Worm (Caenorhabditis elegans) whole organism, late embryonic: ENCODE data around the gene str-112.

Experiments used
- C08G9.2 ChIP-seq: sonication (generic microtip); optimal IDR thresholded peaks from 2 replicates; lab custom pipeline; 2016; ENCODE audit warnings: mild to moderate bottlenecking, missing genetic modification characterization, moderate library complexity, missing compliant biosample characterization
- C38D4.7 ChIP-seq: fragments of 200-800 bp; sonication (Bioruptor generic); optimal IDR thresholded peaks from 2 replicates; lab custom pipeline; 2018; ENCODE audit warnings: mild to moderate bottlenecking, missing genetic modification characterization, moderate library complexity, missing compliant biosample characterization
- K02D7.2 ChIP-seq: sonication (generic microtip); optimal IDR thresholded peaks from 2 replicates; lab custom pipeline; 2017; ENCODE audit warnings: mild to moderate bottlenecking, missing genetic modification characterization, missing compliant biosample characterization
- K09A11.1 ChIP-seq: sonication (generic microtip); optimal IDR thresholded peaks from 2 replicates; lab custom pipeline; 2017; ENCODE audit warnings: antibody characterized with exemption, mild to moderate bottlenecking, missing genetic modification characterization, missing compliant biosample characterization; ENCODE audit not compliant: insufficient read depth
- T23F11.4 ChIP-seq: fragments of 200-800 bp; sonication (Bioruptor generic); optimal IDR thresholded peaks from 2 replicates; lab custom pipeline; 2018; ENCODE audit warnings: mild to moderate bottlenecking, missing genetic modification characterization, missing compliant biosample characterization
- Y22D7AL.16 ChIP-seq: sonication (generic microtip); optimal IDR thresholded peaks from 2 replicates; lab custom pipeline; 2016; ENCODE audit warnings: missing genetic modification characterization, missing compliant biosample characterization
- ama-1 ChIP-seq: fragments of 150-350 bp; optimal IDR thresholded peaks from 2 replicates; lab custom pipeline; 2014
- ceh-18 ChIP-seq: sonication (generic microtip); optimal IDR thresholded peaks from 2 replicates; lab custom pipeline; 2016; ENCODE audit warnings: missing genetic modification characterization, missing compliant biosample characterization
- ceh-19 ChIP-seq: fragments of 200-800 bp; sonication (Bioruptor generic); optimal IDR thresholded peaks from 2 replicates; lab custom pipeline; 2018; ENCODE audit warnings: mild to moderate bottlenecking, missing genetic modification characterization, missing compliant biosample characterization
- ceh-22 ChIP-seq: sonication (generic microtip); optimal IDR thresholded peaks from 2 replicates; lab custom pipeline; 2017; ENCODE audit warnings: missing biosample characterization, missing genetic modification characterization
- ceh-31 ChIP-seq: sonication (generic microtip); optimal IDR thresholded peaks from 2 replicates; lab custom pipeline; 2016; ENCODE audit warnings: missing genetic modification characterization, missing compliant biosample characterization
- ceh-45 ChIP-seq: fragments of 200-800 bp; sonication (Bioruptor generic); IDR thresholded peaks from 2 replicates; pipeline ENCODE4 v1.3.6; 2022; ENCODE audit warnings: missing genetic modification reagents, missing genetic modification characterization, missing compliant biosample characterization
- ceh-48 ChIP-seq: sonication (generic microtip); optimal IDR thresholded peaks from 2 replicates; lab custom pipeline; 2016; ENCODE audit warnings: missing genetic modification characterization, inconsistent platforms, missing compliant biosample characterization
- ceh-6 ChIP-seq: fragments of 200-800 bp; sonication (Bioruptor generic); optimal IDR thresholded peaks from 2 replicates; lab custom pipeline; 2018; ENCODE audit warnings: mild to moderate bottlenecking, missing genetic modification characterization, missing compliant biosample characterization
- ceh-9 ChIP-seq: sonication (generic microtip); optimal IDR thresholded peaks from 2 replicates; lab custom pipeline; 2016; ENCODE audit warnings: mild to moderate bottlenecking, missing genetic modification characterization, inconsistent platforms, missing compliant biosample characterization
- che-1 ChIP-seq: sonication (generic microtip); optimal IDR thresholded peaks from 2 replicates; lab custom pipeline; 2016; ENCODE audit warnings: mild to moderate bottlenecking, missing genetic modification characterization, missing compliant biosample characterization
- dve-1 ChIP-seq: sonication (generic microtip); optimal IDR thresholded peaks from 2 replicates; lab custom pipeline; 2017; ENCODE audit warnings: antibody characterized with exemption, mild to moderate bottlenecking, missing genetic modification characterization, missing compliant biosample characterization
- elt-2 ChIP-seq: sonication (generic microtip); optimal IDR thresholded peaks from 2 replicates; lab custom pipeline; 2016; ENCODE audit warnings: missing genetic modification reagents, missing genetic modification characterization, missing compliant biosample characterization
- elt-4 ChIP-seq: sonication (generic microtip); optimal IDR thresholded peaks from 2 replicates; lab custom pipeline; 2016; ENCODE audit warnings: missing genetic modification characterization, missing compliant biosample characterization
- fax-1 ChIP-seq: sonication (generic microtip); optimal IDR thresholded peaks from 2 replicates; lab custom pipeline; 2016; ENCODE audit warnings: missing genotype, missing genetic modification characterization, missing compliant biosample characterization
- fkh-10 ChIP-seq: fragments of 150-350 bp; optimal IDR thresholded peaks from 2 replicates; lab custom pipeline; 2014; ENCODE audit warnings: missing biosample characterization, missing genetic modification reagents, missing genetic modification characterization
- gmeb-2 ChIP-seq: sonication (generic microtip); optimal IDR thresholded peaks from 2 replicates; lab custom pipeline; 2016; ENCODE audit warnings: missing genetic modification characterization, inconsistent platforms, missing compliant biosample characterization
- hlh-15 ChIP-seq: sonication (generic microtip); optimal IDR thresholded peaks from 2 replicates; lab custom pipeline; 2016; ENCODE audit warnings: missing genetic modification characterization, missing compliant biosample characterization
- hlh-30 ChIP-seq: sonication (generic microtip); optimal IDR thresholded peaks from 2 replicates; lab custom pipeline; 2017; ENCODE audit warnings: antibody characterized with exemption, missing genetic modification characterization, missing compliant biosample characterization; ENCODE audit not compliant: insufficient read depth
- lim-6 ChIP-seq: sonication (generic microtip); optimal IDR thresholded peaks from 2 replicates; lab custom pipeline; 2016; ENCODE audit warnings: missing genetic modification characterization, missing compliant biosample characterization
- lin-11 ChIP-seq: fragments of 200-800 bp; sonication (Bioruptor generic); optimal IDR thresholded peaks from 2 replicates; lab custom pipeline; 2018; ENCODE audit warnings: mild to moderate bottlenecking, missing genetic modification characterization, missing compliant biosample characterization
- madf-2 ChIP-seq: sonication (generic microtip); optimal IDR thresholded peaks from 2 replicates; lab custom pipeline; 2017; ENCODE audit warnings: missing genetic modification characterization, missing compliant biosample characterization
- nfya-1 ChIP-seq: sonication (generic microtip); optimal IDR thresholded peaks from 2 replicates; lab custom pipeline; 2017; ENCODE audit warnings: missing genetic modification characterization, mild to moderate bottlenecking, missing compliant biosample characterization, antibody characterized with exemption, moderate library complexity
- nhr-232 ChIP-seq: sonication (generic microtip); optimal IDR thresholded peaks from 2 replicates; lab custom pipeline; 2016; ENCODE audit warnings: missing genetic modification characterization, missing compliant biosample characterization
- odd-2 ChIP-seq: sonication (generic microtip); optimal IDR thresholded peaks from 2 replicates; lab custom pipeline; 2017; ENCODE audit warnings: antibody characterized with exemption, mild to moderate bottlenecking, missing genetic modification characterization, missing compliant biosample characterization
- pag-3 ChIP-seq: sonication (generic microtip); optimal IDR thresholded peaks from 2 replicates; lab custom pipeline; 2016; ENCODE audit warnings: missing compliant biosample characterization, missing genetic modification characterization, borderline replicate concordance
- pat-9 ChIP-seq: fragments of 200-800 bp; sonication (Bioruptor generic); optimal IDR thresholded peaks from 2 replicates; lab custom pipeline; 2018; ENCODE audit warnings: mild to moderate bottlenecking, missing genetic modification characterization, moderate library complexity, missing compliant biosample characterization
- ref-2 ChIP-seq: sonication (generic microtip); optimal IDR thresholded peaks from 2 replicates; lab custom pipeline; 2016; ENCODE audit warnings: missing genetic modification characterization, missing compliant biosample characterization
- sdc-2 ChIP-seq: sonication (generic microtip); optimal IDR thresholded peaks from 2 replicates; lab custom pipeline; 2016; ENCODE audit warnings: missing genotype, missing genetic modification characterization, missing compliant biosample characterization
- sox-4 ChIP-seq: sonication (generic microtip); optimal IDR thresholded peaks from 2 replicates; lab custom pipeline; 2017; ENCODE audit warnings: mild to moderate bottlenecking, missing genetic modification characterization, inconsistent platforms, missing compliant biosample characterization
- syd-9 ChIP-seq: sonication (generic microtip); optimal IDR thresholded peaks from 2 replicates; lab custom pipeline; 2016; ENCODE audit warnings: mild to moderate bottlenecking, missing genetic modification characterization, moderate library complexity, missing compliant biosample characterization
- tbx-2 ChIP-seq: sonication (generic microtip); optimal IDR thresholded peaks from 2 replicates; lab custom pipeline; 2016; ENCODE audit warnings: missing genetic modification characterization, missing compliant biosample characterization
- tbx-7 ChIP-seq: sonication (generic microtip); optimal IDR thresholded peaks from 2 replicates; lab custom pipeline; 2016; ENCODE audit warnings: missing genotype, missing genetic modification characterization, missing compliant biosample characterization
- ttx-3 ChIP-seq: sonication (generic microtip); optimal IDR thresholded peaks from 2 replicates; lab custom pipeline; 2016; ENCODE audit warnings: missing genetic modification reagents, missing genetic modification characterization, missing compliant biosample characterization
- unc-42 ChIP-seq: sonication (generic microtip); optimal IDR thresholded peaks from 2 replicates; lab custom pipeline; 2016; ENCODE audit warnings: missing genotype, missing genetic modification characterization, missing compliant biosample characterization
- unc-55 ChIP-seq: sonication (generic microtip); optimal IDR thresholded peaks from 2 replicates; lab custom pipeline; 2017; ENCODE audit warnings: missing biosample characterization, missing genetic modification reagents, missing genetic modification characterization
- ztf-16 ChIP-seq: sonication (generic microtip); optimal IDR thresholded peaks from 2 replicates; lab custom pipeline; 2017; ENCODE audit warnings: missing genetic modification characterization, missing compliant biosample characterization

str-112 gene

DNA sequence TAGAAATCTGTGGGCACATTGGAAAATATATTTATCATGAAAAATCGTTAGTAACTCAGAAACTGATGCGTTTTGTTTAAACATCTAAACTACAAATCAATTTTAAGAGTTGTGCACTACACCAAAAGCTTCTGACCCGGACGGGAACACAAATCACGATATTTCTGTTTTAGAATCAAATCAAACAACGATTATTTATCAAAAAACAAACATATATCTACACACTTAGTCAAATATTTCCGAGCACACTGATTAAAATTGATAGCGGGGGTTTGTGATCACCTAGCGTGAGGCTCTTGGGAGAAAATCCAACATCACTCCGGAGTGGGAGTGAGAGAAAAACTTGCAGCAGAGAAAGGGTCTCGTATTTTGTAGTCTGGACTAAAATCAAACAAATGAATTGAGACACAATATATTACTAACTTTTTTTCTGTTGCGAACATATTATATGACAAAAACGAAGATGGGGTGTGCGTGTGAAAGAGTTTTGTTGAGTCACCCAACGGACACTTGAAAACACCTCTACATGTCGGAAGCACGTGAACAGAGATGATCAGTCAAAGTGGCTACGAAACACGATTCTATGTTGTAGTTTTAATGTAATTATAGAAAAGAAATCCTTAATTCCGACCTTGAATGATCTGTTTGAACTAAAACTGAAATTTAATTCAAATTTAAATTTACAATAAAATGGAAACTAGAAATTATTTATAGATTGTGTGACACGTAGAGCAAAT lies 42.8 kb downstream of the str-112 start:
- TF ChIP-seq dve-1 (tag; lab: Kevin White, UChicago) (no peak), ceh-19 (GFP tag; lab: Kevin White, UChicago) (no peak), ceh-6 (GFP tag; lab: Kevin White, UChicago) (no peak), ref-2 (tag; lab: Kevin White, UChicago) (no peak), C08G9.2 (no peak), ceh-45 (GFP tag; lab: Robert Waterston, UW) (no peak), pag-3 (tag; lab: Kevin White, UChicago) (no peak), tbx-2 (tag; lab: Kevin White, UChicago) (no peak), pat-9 (tag; lab: Kevin White, UChicago) (no peak), C38D4.7 (GFP tag; lab: Kevin White, UChicago) (no peak), unc-42 (tag; lab: Kevin White, UChicago) (no peak), gmeb-2 (no peak), sdc-2 (no peak), ztf-16 (tag; lab: Kevin White, UChicago) (no peak), madf-2 (tag; lab: Kevin White, UChicago) (no peak), lin-11 (tag; lab: Kevin White, UChicago) (no peak), ceh-18 (tag; lab: Kevin White, UChicago) (no peak)

DNA sequence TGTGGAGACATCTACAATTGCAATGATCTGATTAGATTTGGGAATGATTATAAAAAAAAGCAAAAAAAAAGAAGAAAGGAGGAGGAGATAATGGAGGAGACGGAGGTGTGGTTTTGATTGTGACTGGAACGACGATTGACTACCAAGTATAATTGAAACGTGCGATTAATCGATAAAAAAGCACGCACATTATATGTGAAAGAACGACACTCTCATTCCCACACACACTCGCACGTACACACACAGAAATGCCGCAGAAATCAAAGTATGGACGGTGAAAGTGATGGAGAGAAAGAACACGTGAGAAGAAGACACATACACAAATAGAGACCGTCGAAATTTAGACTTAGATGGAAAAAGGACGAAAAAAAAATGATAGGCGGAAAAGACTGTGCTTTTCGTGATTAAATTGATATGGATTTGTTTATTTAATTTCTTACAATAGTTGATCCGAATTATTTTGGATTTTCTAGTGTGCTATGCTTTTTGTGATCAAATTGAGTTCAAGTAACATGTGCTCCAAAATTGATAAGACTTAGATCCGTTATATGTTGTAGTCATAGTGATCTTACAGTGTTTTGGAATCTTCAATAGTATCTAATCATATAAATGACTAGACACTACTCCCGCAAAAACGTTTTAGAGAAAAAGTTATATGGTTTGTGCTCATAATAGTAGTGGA lies 44.4 kb downstream of the str-112 start, which contains the start of gene nhr-135:
nhr-135 (minus strand) TSS at position 51 of the 682 bp plus-strand sequence.
- TF ChIP-seq tbx-7 (no peak), elt-2 (peak; percentile 8), ceh-19 (GFP tag; lab: Kevin White, UChicago) (no peak)

DNA sequence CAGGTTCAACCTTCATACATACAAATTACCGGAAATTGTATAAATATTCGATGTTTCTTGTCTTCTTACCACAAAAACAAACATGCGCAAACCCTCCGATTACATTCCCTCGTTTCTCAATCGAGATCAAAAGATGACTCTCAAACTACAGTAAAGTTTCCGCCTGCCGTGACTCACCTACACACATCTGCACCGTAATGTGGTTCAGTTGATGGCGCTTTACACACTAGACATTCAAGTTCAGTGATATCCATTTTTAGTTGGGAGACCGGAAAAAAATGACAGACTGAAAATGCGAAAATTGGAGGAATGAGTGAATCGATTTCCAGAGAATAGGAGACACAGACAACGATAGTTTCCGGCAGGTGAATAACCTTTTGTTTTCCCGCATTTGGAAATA lies 46.9 kb downstream of the str-112 start, which contains the start of gene nhr-286:
nhr-286 (minus strand) TSS at position 324 of the 400 bp plus-strand sequence.
- TF ChIP-seq ref-2 (tag; lab: Kevin White, UChicago) (no peak), ceh-48 (tag; lab: Kevin White, UChicago) (no peak), ttx-3 (tag; lab: Kevin White, UChicago) (no peak), tbx-7 (no peak), Y22D7AL.16 (tag; lab: Kevin White, UChicago) (no peak), hlh-30 (tag; lab: Kevin White, UChicago) (no peak), ceh-19 (GFP tag; lab: Kevin White, UChicago) (no peak), nfya-1 (tag; lab: Kevin White, UChicago) (no peak), K09A11.1 (tag; lab: Kevin White, UChicago) (no peak), unc-55 (GFP tag; lab: Kevin White, UChicago) (no peak), odd-2 (tag; lab: Kevin White, UChicago) (no peak), unc-42 (tag; lab: Kevin White, UChicago) (no peak), sdc-2 (no peak), fkh-10 (no peak), gmeb-2 (no peak)
- TF ChIP-seq, all 69 proteins: peak for 0

- TF ChIP-seq lim-6: no peak
- no peak for TF ChIP-seq C08G9.2
- TF ChIP-seq nhr-232 (tag; lab: Kevin White, UChicago): no peak
- TF ChIP-seq hlh-30 (tag; lab: Kevin White, UChicago): no peak
- no peak for TF ChIP-seq hlh-15 (tag; lab: Kevin White, UChicago)
- TF ChIP-seq T23F11.4: no peak
- no peak for TF ChIP-seq elt-4 (tag; lab: Kevin White, UChicago)
- TF ChIP-seq ama-1 (lab: Kevin White, UChicago): no peak
- no peak for TF ChIP-seq ceh-31 (tag; lab: Kevin White, UChicago)
- no peak for TF ChIP-seq sox-4 (tag; lab: Kevin White, UChicago)
- no peak for TF ChIP-seq syd-9 (tag; lab: Kevin White, UChicago)
- no peak for TF ChIP-seq che-1 (tag; lab: Kevin White, UChicago)
- TF ChIP-seq pag-3 (tag; lab: Kevin White, UChicago): no peak
- TF ChIP-seq ceh-45 (GFP tag; lab: Robert Waterston, UW): no peak
- no peak for TF ChIP-seq K02D7.2 (tag; lab: Kevin White, UChicago)
- no peak for TF ChIP-seq ceh-9
- TF ChIP-seq unc-42 (tag; lab: Kevin White, UChicago): no peak
- TF ChIP-seq fax-1: no peak
- no peak for TF ChIP-seq ceh-22 (tag; lab: Kevin White, UChicago)
- no peak for TF ChIP-seq ceh-18 (tag; lab: Kevin White, UChicago)
Measured at ce11 chrV:7089217-7089616, 49.0 kb downstream of the str-112 start.
